Worm (Caenorhabditis elegans): ENCODE measurements around the gene vit-3.

DNA sequence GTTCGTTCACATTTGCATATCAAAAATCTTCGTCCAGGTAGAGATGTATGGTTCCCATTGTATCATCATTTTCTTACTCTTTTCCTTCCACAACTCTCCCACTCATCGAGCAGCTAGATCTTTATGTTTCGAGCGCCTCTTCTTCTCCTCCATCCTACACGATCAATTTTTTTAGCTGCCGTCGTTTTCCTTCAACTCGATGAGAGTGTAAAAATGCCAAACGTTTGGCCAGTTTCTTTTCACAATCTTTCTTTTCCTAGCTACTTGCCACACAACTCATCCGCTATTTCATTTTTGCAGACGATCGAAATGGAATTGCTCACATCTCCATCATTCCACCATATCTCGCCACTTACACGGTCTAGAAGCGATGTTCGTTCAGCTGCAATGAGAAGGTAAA, 29.2 kb upstream of the vit-3 start, which contains the start of gene C18B2.3:
- TF ChIP-seq ets-4 (tag; optimal IDR thresholded peaks at IDR 0.05), result no peak
- TF ChIP-seq ama-1 (optimal IDR thresholded peaks at IDR 0.05), result no peak
- no peak for TF ChIP-seq pha-4 (tag; optimal IDR thresholded peaks at IDR 0.05)
- no peak for TF ChIP-seq elt-2 (tag; optimal IDR thresholded peaks at IDR 0.05)
- no peak for TF ChIP-seq hlh-30 (tag; optimal IDR thresholded peaks at IDR 0.05; ENCODE audit: insufficient read depth)

Measured in whole organism, late embryonic.